Worm (Caenorhabditis elegans): ENCODE results near the gene btb-14.

DNA sequence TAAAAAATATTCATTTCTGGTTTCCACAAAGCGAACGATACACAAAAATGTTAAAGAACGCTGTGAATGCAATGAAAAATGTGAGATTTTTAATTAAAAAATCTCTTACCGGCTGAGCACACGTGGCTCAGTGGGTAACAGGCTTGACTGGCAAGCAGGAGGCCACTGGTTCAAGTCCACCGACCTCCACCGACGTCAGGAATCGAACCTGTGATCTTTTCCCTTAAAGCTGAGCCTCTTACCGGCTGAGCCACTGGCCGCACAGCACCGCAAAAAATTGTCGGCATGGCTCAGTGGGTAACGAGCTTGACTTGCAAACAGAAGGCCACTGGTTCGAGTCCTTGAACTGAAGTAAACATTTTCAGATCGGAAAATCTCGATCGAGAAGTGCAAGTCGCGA, 38.5 kb upstream of the btb-14 start, which contains the start of gene C44C11.6:
- TF ChIP-seq pha-4 (tag; optimal IDR thresholded peaks at IDR 0.05) (no peak), elt-3 (tag; optimal IDR thresholded peaks at IDR 0.05) (no peak), snpc-4 (tag; optimal IDR thresholded peaks at IDR 0.05) (no peak), elt-2 (tag; optimal IDR thresholded peaks at IDR 0.05) (peak; percentile 30), ceh-9 (tag; optimal IDR thresholded peaks at IDR 0.05) (no peak), tbx-2 (tag; optimal IDR thresholded peaks at IDR 0.05) (no peak), elt-1 (tag; optimal IDR thresholded peaks at IDR 0.05) (no peak), unc-62 (GFP tag; optimal IDR thresholded peaks at IDR 0.05) (no peak)

All from whole organism, L3 larva.